Worm (Caenorhabditis elegans) whole organism, L3 larva: ENCODE measurements around the gene C01G6.3.
A peak's percentile ranks its signal among the peaks of the same experiment; 100 is the strongest.

ENCODE experiments used
- R02D3.7 ChIP-seq: fragments of 150-350 bp; optimal IDR thresholded peaks from 2 replicates; lab custom pipeline; 2014; ENCODE audit warnings: missing biosample characterization, missing genetic modification characterization
- aly-2 ChIP-seq: fragments of 150-350 bp; optimal IDR thresholded peaks from 2 replicates; lab custom pipeline; 2014; ENCODE audit warnings: missing biosample characterization, missing genetic modification characterization
- ama-1 ChIP-seq: fragments of 150-350 bp; optimal IDR thresholded peaks from 2 replicates; lab custom pipeline; 2018
- ceh-16 ChIP-seq: sonication (generic microtip); optimal IDR thresholded peaks from 2 replicates; lab custom pipeline; 2017; ENCODE audit warnings: missing biosample characterization, missing genetic modification characterization
- ceh-28 ChIP-seq: fragments of 150-350 bp; optimal IDR thresholded peaks from 2 replicates; lab custom pipeline; 2014; ENCODE audit warnings: missing biosample characterization, missing genetic modification reagents, missing genetic modification characterization
- ceh-82 ChIP-seq: fragments of 150-350 bp; optimal IDR thresholded peaks from 2 replicates; lab custom pipeline; 2014; ENCODE audit warnings: missing biosample characterization, missing genetic modification characterization
- daf-12 ChIP-seq: fragments of 150-350 bp; optimal IDR thresholded peaks from 2 replicates; lab custom pipeline; 2014; ENCODE audit warnings: missing biosample characterization, missing genetic modification reagents, missing genetic modification characterization
- egl-27 ChIP-seq: sonication (generic microtip); optimal IDR thresholded peaks from 4 replicates; lab custom pipeline; 2017; ENCODE audit warnings: missing biosample characterization, missing genetic modification reagents, missing genetic modification characterization
- egl-5 ChIP-seq: fragments of 150-350 bp; optimal IDR thresholded peaks from 2 replicates; lab custom pipeline; 2017; ENCODE audit warnings: missing biosample characterization, missing genetic modification reagents, missing genetic modification characterization, inconsistent platforms
- elt-1 ChIP-seq: fragments of 150-350 bp; optimal IDR thresholded peaks from 2 replicates; lab custom pipeline; 2014; ENCODE audit warnings: missing biosample characterization, missing genetic modification characterization
- elt-2 ChIP-seq: sonication (generic microtip); optimal IDR thresholded peaks from 2 replicates; lab custom pipeline; 2016; ENCODE audit warnings: missing genetic modification reagents, mild to moderate bottlenecking, missing genetic modification characterization, missing compliant biosample characterization
- eor-1 ChIP-seq, 2 experiments: fragments of 150-350 bp; optimal IDR thresholded peaks; 2 replicates each; lab custom pipeline; 2014 to 2018; ENCODE audit warnings: missing biosample characterization in 2 of 2, missing genetic modification characterization in 2 of 2
- fkh-2 ChIP-seq: fragments of 150-350 bp; optimal IDR thresholded peaks from 2 replicates; lab custom pipeline; 2014; ENCODE audit warnings: missing biosample characterization, missing genetic modification reagents, missing genetic modification characterization
- fos-1 ChIP-seq: fragments of 150-350 bp; optimal IDR thresholded peaks from 2 replicates; lab custom pipeline; 2014; ENCODE audit warnings: missing biosample characterization, missing genetic modification characterization
- hmg-11 ChIP-seq: sonication (generic microtip); optimal IDR thresholded peaks from 2 replicates; lab custom pipeline; 2016; ENCODE audit warnings: missing genetic modification characterization, missing compliant biosample characterization
- jun-1 ChIP-seq: fragments of 150-350 bp; optimal IDR thresholded peaks from 2 replicates; lab custom pipeline; 2014; ENCODE audit warnings: missing biosample characterization, missing genetic modification reagents, missing genetic modification characterization
- lin-39 ChIP-seq: fragments of 150-350 bp; optimal IDR thresholded peaks from 2 replicates; lab custom pipeline; 2018; ENCODE audit warnings: missing biosample characterization, missing genetic modification reagents, missing genetic modification characterization
- lsy-12 ChIP-seq: sonication (generic microtip); optimal IDR thresholded peaks from 2 replicates; lab custom pipeline; 2016; ENCODE audit warnings: mild to moderate bottlenecking, missing genetic modification characterization, missing compliant biosample characterization
- mml-1 ChIP-seq: fragments of 150-350 bp; sonication (generic microtip); optimal IDR thresholded peaks from 3 replicates; lab custom pipeline; 2014; ENCODE audit warnings: missing biosample characterization, missing genetic modification characterization
- nfya-1 ChIP-seq: sonication (generic microtip); optimal IDR thresholded peaks from 2 replicates; lab custom pipeline; 2017; ENCODE audit warnings: missing genetic modification characterization, mild to moderate bottlenecking, missing compliant biosample characterization, antibody characterized with exemption, moderate library complexity; ENCODE audit not compliant: insufficient read depth
- nhr-11 ChIP-seq: fragments of 150-350 bp; optimal IDR thresholded peaks from 2 replicates; lab custom pipeline; 2014; ENCODE audit warnings: missing biosample characterization, missing genetic modification characterization
- nhr-23 ChIP-seq: fragments of 150-350 bp; optimal IDR thresholded peaks from 2 replicates; lab custom pipeline; 2014; ENCODE audit warnings: missing biosample characterization, missing genetic modification reagents, missing genetic modification characterization
- nhr-237 ChIP-seq: fragments of 150-350 bp; optimal IDR thresholded peaks from 2 replicates; lab custom pipeline; 2014; ENCODE audit warnings: missing biosample characterization, missing genetic modification characterization
- nhr-25 ChIP-seq: sonication (generic microtip); optimal IDR thresholded peaks from 2 replicates; lab custom pipeline; 2017; ENCODE audit warnings: missing biosample characterization, missing genetic modification characterization
- nhr-28 ChIP-seq: fragments of 150-350 bp; optimal IDR thresholded peaks from 2 replicates; lab custom pipeline; 2014; ENCODE audit warnings: missing biosample characterization, missing genetic modification characterization
- nhr-43 ChIP-seq: sonication (generic microtip); optimal IDR thresholded peaks from 2 replicates; lab custom pipeline; 2016; ENCODE audit warnings: mild to moderate bottlenecking, missing genetic modification characterization, missing compliant biosample characterization; ENCODE audit not compliant: poor library complexity, severe bottlenecking
- nhr-67 ChIP-seq: fragments of 150-350 bp; optimal IDR thresholded peaks from 2 replicates; lab custom pipeline; 2014; ENCODE audit warnings: missing biosample characterization, missing genetic modification characterization
- nhr-76 ChIP-seq: fragments of 150-350 bp; sonication (generic microtip); optimal IDR thresholded peaks from 5 replicates; lab custom pipeline; 2014; ENCODE audit warnings: missing biosample characterization, missing genetic modification characterization
- nhr-77 ChIP-seq: fragments of 150-350 bp; optimal IDR thresholded peaks from 2 replicates; lab custom pipeline; 2014; ENCODE audit warnings: missing biosample characterization, missing genetic modification characterization
- pha-4 ChIP-seq: fragments of 150-350 bp; optimal IDR thresholded peaks from 2 replicates; lab custom pipeline; 2014; ENCODE audit warnings: missing biosample characterization, missing genetic modification reagents, missing genetic modification characterization
- pqm-1 ChIP-seq: fragments of 150-350 bp; optimal IDR thresholded peaks from 2 replicates; lab custom pipeline; 2017; ENCODE audit warnings: missing biosample characterization, missing genetic modification characterization, inconsistent platforms
- sea-2 ChIP-seq: fragments of 150-350 bp; sonication (generic microtip); optimal IDR thresholded peaks from 4 replicates; lab custom pipeline; 2014; ENCODE audit warnings: missing biosample characterization, missing genetic modification reagents, missing genetic modification characterization
- snpc-4 ChIP-seq: fragments of 150-350 bp; optimal IDR thresholded peaks from 2 replicates; lab custom pipeline; 2014; ENCODE audit warnings: missing biosample characterization, missing genetic modification characterization
- tbx-2 ChIP-seq: sonication (generic microtip); optimal IDR thresholded peaks from 2 replicates; lab custom pipeline; 2016; ENCODE audit warnings: mild to moderate bottlenecking, missing genetic modification characterization, missing compliant biosample characterization
- unc-62 ChIP-seq: fragments of 150-350 bp; sonication (generic microtip); optimal IDR thresholded peaks from 4 replicates; lab custom pipeline; 2014; ENCODE audit warnings: missing biosample characterization, missing genetic modification reagents, missing genetic modification characterization
- zag-1 ChIP-seq: fragments of 150-350 bp; optimal IDR thresholded peaks from 2 replicates; lab custom pipeline; 2014; ENCODE audit warnings: missing biosample characterization, missing genetic modification characterization
- ztf-11 ChIP-seq: fragments of 150-350 bp; optimal IDR thresholded peaks from 2 replicates; lab custom pipeline; 2014; ENCODE audit warnings: missing biosample characterization, missing genetic modification characterization
- ztf-4 ChIP-seq: fragments of 150-350 bp; optimal IDR thresholded peaks from 2 replicates; lab custom pipeline; 2014; ENCODE audit warnings: missing biosample characterization, missing genetic modification characterization

C01G6.3 gene

ce11 chrII:9284358-9285170 is 14.9 kb downstream of the C01G6.3 start:
- TF ChIP-seq aly-2 (tag; lab: Kevin White, UChicago) (no peak), tbx-2 (tag; lab: Kevin White, UChicago) (no peak), eor-1 (tag; optimal IDR thresholded peaks at IDR 0.05; lab: Kevin White, UChicago) (no peak), pqm-1 (tag; lab: Kevin White, UChicago) (peak; percentile 72), snpc-4 (no peak), nhr-25 (tag; lab: Kevin White, UChicago) (peak; percentile 19), nhr-11 (tag; lab: Kevin White, UChicago) (no peak), unc-62 (GFP tag; lab: Kevin White, UChicago) (no peak), lsy-12 (no peak), daf-12 (no peak), elt-1 (tag; lab: Kevin White, UChicago) (no peak), nhr-76 (tag; lab: Kevin White, UChicago) (peak; percentile 7), fos-1 (no peak), R02D3.7 (tag; lab: Kevin White, UChicago) (no peak), ceh-16 (no peak), nhr-43 (no peak), nhr-237 (tag; lab: Kevin White, UChicago) (no peak), mml-1 (no peak), ama-1 (lab: Kevin White, UChicago) (peak; percentile 19), ztf-4 (tag; lab: Kevin White, UChicago) (peak; percentile 34), fkh-2 (tag; lab: Kevin White, UChicago) (no peak), ztf-11 (no peak), jun-1 (tag; lab: Kevin White, UChicago) (no peak), nhr-77 (tag; lab: Kevin White, UChicago) (no peak), lin-39 (tag; lab: Kevin White, UChicago) (no peak), pha-4 (tag; lab: Kevin White, UChicago) (peak; percentile 71), nfya-1 (tag; lab: Kevin White, UChicago) (peak; percentile 81), egl-27 (no peak), elt-2 (tag; lab: Kevin White, UChicago) (peak; percentile 19), hmg-11 (no peak), nhr-67 (tag; lab: Kevin White, UChicago) (no peak), ceh-82 (tag; lab: Kevin White, UChicago) (no peak), sea-2 (no peak)
- TF ChIP-seq, all 47 proteins: peak for 8

ce11 chrII:9285171-9286025 is 15.7 kb downstream of the C01G6.3 start, which contains the start of gene mtrr-1:
TSS of gene mtrr-1 (plus strand) at chrII:9285975.
- no peak for TF ChIP-seq ceh-16
- TF ChIP-seq nhr-25 (tag; lab: Kevin White, UChicago) = peak; percentile 38
- peak; percentile 4 for TF ChIP-seq pqm-1 (tag; lab: Kevin White, UChicago)
- peak; percentile 55 for TF ChIP-seq nfya-1 (tag; lab: Kevin White, UChicago)
- no peak for TF ChIP-seq nhr-76 (tag; lab: Kevin White, UChicago)
- no peak for TF ChIP-seq elt-1 (tag; lab: Kevin White, UChicago)
- TF ChIP-seq lin-39 (tag; lab: Kevin White, UChicago) = peak; percentile 34
- TF ChIP-seq nhr-43 = peak; percentile 25
- TF ChIP-seq ceh-28 = peak; percentile 10
- peak; percentile 89 for TF ChIP-seq ama-1 (lab: Kevin White, UChicago)
- TF ChIP-seq nhr-23 (tag; lab: Kevin White, UChicago) = peak; percentile 44
- TF ChIP-seq, all 47 proteins: peak for 8

ce11 chrII:9289127-9289526 is 19.4 kb downstream of the C01G6.3 start:
- TF ChIP-seq fkh-2 (tag; lab: Kevin White, UChicago) (no peak), ztf-4 (tag; lab: Kevin White, UChicago) (no peak), zag-1 (tag; lab: Kevin White, UChicago) (no peak), nhr-28 (tag; lab: Kevin White, UChicago) (no peak), nfya-1 (tag; lab: Kevin White, UChicago) (no peak), pqm-1 (tag; lab: Kevin White, UChicago) (no peak), ceh-82 (tag; lab: Kevin White, UChicago) (no peak), ama-1 (lab: Kevin White, UChicago) (no peak), sea-2 (no peak), egl-5 (tag; lab: Kevin White, UChicago) (no peak), ztf-11 (no peak), ceh-16 (no peak), jun-1 (tag; lab: Kevin White, UChicago) (no peak)
- TF ChIP-seq, all 47 proteins: peak for 0
